Worm (Caenorhabditis elegans): Measurements from ENCODE around the gene srm-6.

DNA sequence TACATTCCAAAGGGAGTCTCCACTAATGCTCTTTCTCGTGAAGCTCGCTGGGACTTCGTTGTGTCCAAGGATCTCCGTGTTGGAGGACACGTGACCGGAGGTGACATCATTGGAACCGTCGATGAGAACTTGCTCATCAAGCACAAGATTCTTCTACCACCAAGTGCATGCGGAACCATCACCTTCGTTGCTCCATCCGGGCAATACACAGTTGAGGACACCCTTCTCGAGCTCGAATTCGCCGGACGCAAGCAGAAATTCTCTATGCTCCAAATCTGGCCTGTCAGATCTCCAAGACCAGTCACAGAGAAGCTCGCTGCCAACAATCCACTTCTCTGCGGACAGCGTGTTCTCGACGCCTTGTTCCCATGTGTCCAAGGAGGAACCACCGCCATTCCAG lies 15.3 kb downstream of the srm-6 start:
- no peak for TF ChIP-seq unc-120 (tag; optimal IDR thresholded peaks at IDR 0.05; ENCODE audit: poor library complexity, severe bottlenecking)
- TF ChIP-seq unc-39 (tag; optimal IDR thresholded peaks at IDR 0.05) = no peak
- no peak for TF ChIP-seq elt-3 (tag; optimal IDR thresholded peaks at IDR 0.05)
- TF ChIP-seq lin-13 (tag; optimal IDR thresholded peaks at IDR 0.05) = no peak

All from whole organism, mixed stage, embryonic.